Fruit fly (Drosophila melanogaster) whole organism, embryonic: ENCODE data around the gene CG4914.
A peak's percentile ranks its signal among the peaks of the same experiment; 100 is the strongest.

Experiments
- Blimp-1 ChIP-seq: fragments of 200-800 bp; sonication (Bioruptor generic); optimal IDR thresholded peaks from 3 replicates; lab custom pipeline; 2018; ENCODE audit warnings: missing biosample characterization, missing genetic modification characterization, mild to moderate bottlenecking, moderate library complexity, missing genetic modification reagents
- CG10321 ChIP-seq: fragments of 200-800 bp; sonication (Bioruptor generic); IDR thresholded peaks from 2 replicates; pipeline ENCODE4 v1.3.6; 2022; ENCODE audit warnings: missing biosample characterization, missing genetic modification characterization
- CG11695 ChIP-seq: fragments of 200-800 bp; sonication (Bioruptor generic); IDR thresholded peaks from 3 replicates; pipeline ENCODE4 v1.3.6; 2022; ENCODE audit warnings: missing biosample characterization, missing genetic modification characterization
- CG12942 ChIP-seq: fragments of 200-800 bp; sonication (Bioruptor generic); optimal IDR thresholded peaks from 3 replicates; lab custom pipeline; 2016; ENCODE audit warnings: missing biosample characterization, missing genetic modification characterization
- CG14441 ChIP-seq: fragments of 200-800 bp; sonication (Bioruptor generic); IDR thresholded peaks from 2 replicates; pipeline ENCODE4 v1.3.6; 2022; ENCODE audit warnings: missing biosample characterization, missing genetic modification characterization
- CG16863 ChIP-seq: fragments of 200-800 bp; sonication (Bioruptor generic); optimal IDR thresholded peaks from 3 replicates; lab custom pipeline; 2016; ENCODE audit warnings: missing biosample characterization, missing genetic modification characterization
- CG17568 ChIP-seq: fragments of 200-800 bp; sonication (Bioruptor generic); optimal IDR thresholded peaks from 2 replicates; lab custom pipeline; 2018; ENCODE audit warnings: missing biosample characterization, mild to moderate bottlenecking, missing genetic modification characterization, moderate library complexity
- CG2889 ChIP-seq: fragments of 200-800 bp; sonication (Bioruptor generic); IDR thresholded peaks from 3 replicates; pipeline ENCODE4 v1.3.6; 2022; ENCODE audit warnings: missing biosample characterization, missing genetic modification characterization
- CG30431 ChIP-seq: fragments of 200-800 bp; sonication (Bioruptor generic); optimal IDR thresholded peaks from 2 replicates; lab custom pipeline; 2017; ENCODE audit warnings: missing biosample characterization, missing genetic modification characterization
- CG32532 ChIP-seq: fragments of 200-800 bp; sonication (Bioruptor generic); IDR thresholded peaks from 2 replicates; pipeline ENCODE4 v1.3.6; 2022; ENCODE audit warnings: missing biosample characterization, missing genetic modification characterization
- CG3838 ChIP-seq: fragments of 200-800 bp; sonication (Bioruptor generic); optimal IDR thresholded peaks from 3 replicates; lab custom pipeline; 2016; ENCODE audit warnings: missing biosample characterization, missing genetic modification characterization
- CG8359 ChIP-seq: fragments of 200-800 bp; sonication (Bioruptor generic); optimal IDR thresholded peaks from 2 replicates; lab custom pipeline; 2017; ENCODE audit warnings: missing biosample characterization, mild to moderate bottlenecking, missing genetic modification characterization, borderline replicate concordance
- CG8478 ChIP-seq: fragments of >200 bp; optimal IDR thresholded peaks from 2 replicates; lab custom pipeline; 2018
- CoRest ChIP-seq: fragments of 200-800 bp; sonication (Bioruptor generic); optimal IDR thresholded peaks from 3 replicates; lab custom pipeline; 2018; ENCODE audit warnings: missing biosample characterization, mild to moderate bottlenecking, missing genetic modification characterization, moderate library complexity
- Dip2 ChIP-seq: fragments of 200-800 bp; sonication (Bioruptor generic); IDR thresholded peaks from 2 replicates; pipeline ENCODE4 v1.3.6; 2022; ENCODE audit warnings: missing biosample characterization, missing genetic modification characterization
- Dref ChIP-seq: fragments of 200-800 bp; sonication (Bioruptor generic); IDR thresholded peaks from 2 replicates; pipeline ENCODE4 v1.3.6; 2022; ENCODE audit warnings: missing biosample characterization, missing genetic modification characterization
- ERR ChIP-seq: fragments of 200-800 bp; sonication (Bioruptor generic); optimal IDR thresholded peaks from 2 replicates; lab custom pipeline; 2016; ENCODE audit warnings: missing biosample characterization, missing genetic modification characterization
- HLH54F ChIP-seq: fragments of 200-800 bp; sonication (Bioruptor generic); optimal IDR thresholded peaks from 3 replicates; lab custom pipeline; 2016; ENCODE audit warnings: missing biosample characterization, missing genetic modification characterization
- HLHmδ ChIP-seq: fragments of 200-800 bp; sonication (Bioruptor generic); optimal IDR thresholded peaks from 2 replicates; lab custom pipeline; 2018; ENCODE audit warnings: missing biosample characterization, mild to moderate bottlenecking, missing genetic modification characterization, moderate library complexity
- Myb ChIP-seq: fragments of 200-800 bp; sonication (Bioruptor generic); optimal IDR thresholded peaks from 2 replicates; lab custom pipeline; 2016; ENCODE audit warnings: missing biosample characterization, missing genetic modification characterization
- Oli ChIP-seq: fragments of 200-800 bp; sonication (Bioruptor generic); optimal IDR thresholded peaks from 2 replicates; lab custom pipeline; 2018; ENCODE audit warnings: missing biosample characterization, mild to moderate bottlenecking, missing genetic modification characterization, moderate library complexity
- Rfx ChIP-seq: fragments of 200-800 bp; sonication (Bioruptor generic); IDR thresholded peaks from 2 replicates; pipeline ENCODE4 v1.3.6; 2022; ENCODE audit warnings: missing biosample characterization, missing genetic modification characterization
- Scr ChIP-seq: fragments of 200-800 bp; sonication (Bioruptor generic); IDR thresholded peaks from 2 replicates; pipeline ENCODE4 v1.3.6; 2022; ENCODE audit warnings: missing biosample characterization, missing genetic modification characterization; ENCODE audit not compliant: partially characterized antibody
- Six4 ChIP-seq: fragments of 200-800 bp; sonication (Bioruptor generic); optimal IDR thresholded peaks from 2 replicates; lab custom pipeline; 2016; ENCODE audit warnings: missing biosample characterization, missing genetic modification characterization
- Trl ChIP-seq, 3 experiments: fragments of >200 bp in 2 of 3; fragments of 200-800 bp in 1 of 3; sonication (Bioruptor generic) in 1 of 3; optimal IDR thresholded peaks; 2 replicates in 1 of 3; 3 replicates in 2 of 3; lab custom pipeline; 2016 to 2017; ENCODE audit warnings: missing biosample characterization in 1 of 3, missing genetic modification characterization in 1 of 3
- ab ChIP-seq: fragments of 200-800 bp; sonication (Bioruptor generic); optimal IDR thresholded peaks from 2 replicates; lab custom pipeline; 2016; ENCODE audit warnings: missing biosample characterization, missing genetic modification characterization
- ac ChIP-seq: fragments of 200-800 bp; sonication (Bioruptor generic); optimal IDR thresholded peaks from 3 replicates; lab custom pipeline; 2017; ENCODE audit warnings: missing biosample characterization, mild to moderate bottlenecking, missing genetic modification characterization
- az2 ChIP-seq: fragments of 200-800 bp; sonication (Bioruptor generic); optimal IDR thresholded peaks from 3 replicates; lab custom pipeline; 2016; ENCODE audit warnings: missing biosample characterization, missing genetic modification characterization
- btn ChIP-seq: fragments of 200-800 bp; sonication (Bioruptor generic); optimal IDR thresholded peaks from 2 replicates; lab custom pipeline; 2016; ENCODE audit warnings: missing biosample characterization, missing genetic modification characterization
- cg ChIP-seq: fragments of 200-800 bp; sonication (Bioruptor generic); optimal IDR thresholded peaks from 3 replicates; lab custom pipeline; 2019; ENCODE audit warnings: missing biosample characterization, mild to moderate bottlenecking, missing genetic modification characterization, moderate library complexity
- chinmo ChIP-seq: fragments of 200-800 bp; sonication (Bioruptor generic); IDR thresholded peaks from 4 replicates; pipeline ENCODE4 v1.3.6; 2022; ENCODE audit warnings: missing biosample characterization, missing genetic modification characterization; ENCODE audit not compliant: partially characterized antibody
- chm ChIP-seq: fragments of 200-800 bp; sonication (Bioruptor generic); IDR thresholded peaks from 2 replicates; pipeline ENCODE4 v1.3.6; 2022; ENCODE audit warnings: missing biosample characterization, missing genetic modification characterization
- croc ChIP-seq: fragments of 200-800 bp; sonication (Bioruptor generic); conservative IDR thresholded peaks from 3 replicates; pipeline ENCODE4 v1.3.6; 2022; ENCODE audit warnings: missing biosample characterization, missing genetic modification characterization
- esg ChIP-seq: fragments of 200-800 bp; sonication (Bioruptor generic); conservative IDR thresholded peaks from 2 replicates; pipeline ENCODE4 v1.3.6; 2022; ENCODE audit warnings: missing biosample characterization, missing genetic modification characterization
- gcm2 ChIP-seq: fragments of 200-800 bp; sonication (Bioruptor generic); optimal IDR thresholded peaks from 2 replicates; lab custom pipeline; 2016; ENCODE audit warnings: missing biosample characterization, missing genetic modification characterization
- h ChIP-seq: fragments of >200 bp; optimal IDR thresholded peaks from 2 replicates; lab custom pipeline; 2017
- hbn ChIP-seq: fragments of 200-800 bp; sonication (Bioruptor generic); IDR thresholded peaks from 2 replicates; pipeline ENCODE4 v1.3.6; 2022; ENCODE audit warnings: missing biosample characterization, missing genetic modification characterization; ENCODE audit not compliant: partially characterized antibody
- jigr1 ChIP-seq: fragments of 200-800 bp; sonication (Bioruptor generic); IDR thresholded peaks from 3 replicates; pipeline ENCODE4 v1.3.6; 2022; ENCODE audit warnings: missing biosample characterization, missing genetic modification characterization
- ken ChIP-seq: fragments of 200-800 bp; sonication (Bioruptor generic); IDR thresholded peaks from 3 replicates; pipeline ENCODE4 v1.3.6; 2022; ENCODE audit warnings: missing biosample characterization, missing genetic modification characterization
- lab ChIP-seq: fragments of 200-800 bp; sonication (Bioruptor generic); optimal IDR thresholded peaks from 3 replicates; lab custom pipeline; 2017; ENCODE audit warnings: missing biosample characterization, missing genetic modification characterization, mild to moderate bottlenecking, moderate library complexity, missing genetic modification reagents
- nerfin-2 ChIP-seq: fragments of 200-800 bp; sonication (Bioruptor generic); IDR thresholded peaks from 2 replicates; pipeline ENCODE4 v1.3.6; 2022; ENCODE audit warnings: missing biosample characterization, missing genetic modification characterization; ENCODE audit not compliant: partially characterized antibody
- oc ChIP-seq: fragments of 200-800 bp; sonication (Bioruptor generic); optimal IDR thresholded peaks from 2 replicates; lab custom pipeline; 2018; ENCODE audit warnings: missing biosample characterization, mild to moderate bottlenecking, missing genetic modification characterization, moderate library complexity
- pb ChIP-seq: fragments of 200-800 bp; sonication (Bioruptor generic); optimal IDR thresholded peaks from 3 replicates; lab custom pipeline; 2016; ENCODE audit warnings: missing biosample characterization, missing genetic modification characterization
- pita ChIP-seq: fragments of 200-800 bp; sonication (Bioruptor generic); optimal IDR thresholded peaks from 2 replicates; lab custom pipeline; 2017; ENCODE audit warnings: missing biosample characterization, mild to moderate bottlenecking, missing genetic modification characterization
- row ChIP-seq: fragments of 200-800 bp; sonication (Bioruptor generic); IDR thresholded peaks from 3 replicates; pipeline ENCODE4 v1.3.6; 2022; ENCODE audit warnings: missing biosample characterization, missing genetic modification characterization
- tgo ChIP-seq: fragments of 200-800 bp; sonication (Bioruptor generic); IDR thresholded peaks from 3 replicates; pipeline ENCODE4 v1.3.6; 2022; ENCODE audit warnings: missing biosample characterization, missing genetic modification characterization
- tup ChIP-seq: fragments of 200-800 bp; sonication (Bioruptor generic); optimal IDR thresholded peaks from 2 replicates; lab custom pipeline; 2016; ENCODE audit warnings: missing biosample characterization, mild to moderate bottlenecking, missing genetic modification characterization, moderate library complexity
- tx ChIP-seq: fragments of 200-800 bp; sonication (Bioruptor generic); optimal IDR thresholded peaks from 2 replicates; lab custom pipeline; 2016; ENCODE audit warnings: missing biosample characterization, missing genetic modification characterization
- unc-4 ChIP-seq: fragments of 200-800 bp; sonication (Bioruptor generic); IDR thresholded peaks from 2 replicates; pipeline ENCODE4 v1.3.6; 2022; ENCODE audit warnings: missing biosample characterization, missing genetic modification characterization; ENCODE audit not compliant: partially characterized antibody
- vfl ChIP-seq: fragments of 200-800 bp; sonication (Bioruptor generic); optimal IDR thresholded peaks from 2 replicates; lab custom pipeline; 2016; ENCODE audit warnings: missing biosample characterization, missing genetic modification characterization

CG4914 gene

dm6 chr3L:14661567-14662258, 16.2 kb downstream of the CG4914 start (continued):
- TF ChIP-seq tx (GFP tag; lab: Kevin White, UChicago) (peak; percentile 74), CG12942 (peak; percentile 58), Blimp-1 (GFP tag; lab: Kevin White, UChicago) (peak; percentile 67), CG3838 (GFP tag; lab: Kevin White, UChicago) (no peak), hbn (GFP tag; lab: Robert Waterston, UW) (no peak), Oli (peak; percentile 80), btn (GFP tag; lab: Kevin White, UChicago) (peak; percentile 79), CG2889 (peak; percentile 62; the same call in 1 of the 3 replicates), CG16863 (peak; percentile 80), tgo (GFP tag; lab: Robert Waterston, UW) (peak; percentile 84), pita (GFP tag; lab: Kevin White, UChicago) (no peak), Myb (peak; percentile 60), chm (GFP tag; lab: Robert Waterston, UW) (peak; percentile 69), pb (GFP tag; lab: Kevin White, UChicago) (peak; percentile 62), Six4 (GFP tag; lab: Kevin White, UChicago) (peak; percentile 77), CoRest (tag; lab: Kevin White, UChicago) (peak; percentile 81), croc (GFP tag; lab: Robert Waterston, UW) (peak; percentile 71), ab (GFP tag; lab: Kevin White, UChicago) (no peak), oc (tag; lab: Kevin White, UChicago) (peak; percentile 82), Dip2 (GFP tag; lab: Robert Waterston, UW) (no peak), HLH54F (GFP tag; lab: Kevin White, UChicago) (peak; percentile 69), ac (GFP tag; lab: Kevin White, UChicago) (no peak), lab (GFP tag; lab: Kevin White, UChicago) (peak; percentile 66), CG10321 (GFP tag; lab: Robert Waterston, UW) (no peak; the same call in 1 of the 2 replicates), chinmo (no peak), Dref (GFP tag; lab: Robert Waterston, UW) (no peak), esg (GFP tag; lab: Robert Waterston, UW) (peak; percentile 76), CG8478 (no peak), vfl (GFP tag; lab: Kevin White, UChicago) (peak; percentile 37), CG8359 (GFP tag; lab: Kevin White, UChicago) (no peak), CG17568 (peak; percentile 65), h (no peak), row (GFP tag; lab: Robert Waterston, UW) (peak; percentile 93), jigr1 (GFP tag; lab: Robert Waterston, UW) (0 out of 3 replicates have a peak, but pooled peaks have one; percentile 39), az2 (GFP tag; lab: Kevin White, UChicago) (peak; percentile 80), CG32532 (peak; percentile 75), unc-4 (GFP tag; lab: Robert Waterston, UW) (no peak), Trl (optimal IDR thresholded peaks at IDR 0.05; lab: Kevin White, UChicago) (no peak), Trl (GFP tag; optimal IDR thresholded peaks at IDR 0.05; lab: Kevin White, UChicago) (peak; percentile 82), ERR (peak; percentile 58), CG30431 (GFP tag; lab: Kevin White, UChicago) (peak; percentile 58), nerfin-2 (GFP tag; lab: Robert Waterston, UW) (no peak), CG11695 (GFP tag; lab: Robert Waterston, UW) (peak; percentile 88), Rfx (GFP tag; lab: Robert Waterston, UW) (peak; percentile 85), cg (GFP tag; lab: Kevin White, UChicago) (no peak), gcm2 (GFP tag; lab: Kevin White, UChicago) (peak; percentile 56), CG14441 (GFP tag; lab: Robert Waterston, UW) (peak; percentile 87), HLHmδ (GFP tag; lab: Kevin White, UChicago) (no peak), Scr (GFP tag; lab: Robert Waterston, UW) (no peak), tup (peak; percentile 65), ken (GFP tag; lab: Robert Waterston, UW) (peak; percentile 74; the same call in 2 of the 3 replicates)
